Worm (Caenorhabditis elegans) whole organism, late embryonic: ENCODE results near the gene ell-1.

Source experiments
- F13H6.1 ChIP-seq: sonication (generic microtip); optimal IDR thresholded peaks from 2 replicates; lab custom pipeline; 2016; ENCODE audit warnings: missing genetic modification characterization, missing compliant biosample characterization
- K09A11.1 ChIP-seq: sonication (generic microtip); optimal IDR thresholded peaks from 2 replicates; lab custom pipeline; 2017; ENCODE audit warnings: antibody characterized with exemption, mild to moderate bottlenecking, missing genetic modification characterization, missing compliant biosample characterization; ENCODE audit not compliant: insufficient read depth
- ceh-22 ChIP-seq: sonication (generic microtip); optimal IDR thresholded peaks from 2 replicates; lab custom pipeline; 2017; ENCODE audit warnings: missing biosample characterization, missing genetic modification characterization
- ceh-34 ChIP-seq: sonication (generic microtip); optimal IDR thresholded peaks from 2 replicates; lab custom pipeline; 2016; ENCODE audit warnings: mild to moderate bottlenecking, missing genetic modification characterization, missing compliant biosample characterization
- ets-4 ChIP-seq: sonication (generic microtip); optimal IDR thresholded peaks from 2 replicates; lab custom pipeline; 2016; ENCODE audit warnings: missing genetic modification characterization, missing compliant biosample characterization
- gmeb-2 ChIP-seq: sonication (generic microtip); optimal IDR thresholded peaks from 2 replicates; lab custom pipeline; 2016; ENCODE audit warnings: missing genetic modification characterization, inconsistent platforms, missing compliant biosample characterization
- hlh-30 ChIP-seq: sonication (generic microtip); optimal IDR thresholded peaks from 2 replicates; lab custom pipeline; 2017; ENCODE audit warnings: antibody characterized with exemption, missing genetic modification characterization, missing compliant biosample characterization; ENCODE audit not compliant: insufficient read depth
- pha-4 ChIP-seq: fragments of 150-350 bp; optimal IDR thresholded peaks from 2 replicates; lab custom pipeline; 2018; ENCODE audit warnings: missing biosample characterization, missing genetic modification reagents, missing genetic modification characterization
- tbx-2 ChIP-seq: sonication (generic microtip); optimal IDR thresholded peaks from 2 replicates; lab custom pipeline; 2016; ENCODE audit warnings: missing genetic modification characterization, missing compliant biosample characterization

- no peak for TF ChIP-seq F13H6.1 (tag; lab: Kevin White, UChicago)
- TF ChIP-seq gmeb-2 (tag; lab: Kevin White, UChicago) = no peak
- TF ChIP-seq tbx-2 = no peak
- no peak for TF ChIP-seq hlh-30 (tag; lab: Kevin White, UChicago)
- no peak for TF ChIP-seq K09A11.1 (tag; lab: Kevin White, UChicago)
- no peak for TF ChIP-seq ets-4 (tag; lab: Kevin White, UChicago)
- TF ChIP-seq pha-4 (tag; lab: Kevin White, UChicago) = no peak
- TF ChIP-seq ceh-34 (tag; lab: Kevin White, UChicago) = no peak
- no peak for TF ChIP-seq ceh-22 (tag; lab: Kevin White, UChicago)
These were observed 46.9 kb downstream of the ell-1 start, which contains the start of gene fbxb-75 for ce11 chrIV:4441077-4441476.
